Fruit fly (Drosophila melanogaster) whole organism, prepupa: ENCODE data around the gene CG2924.

Source experiments
- CG3919 ChIP-seq: fragments of 200-800 bp; sonication (Bioruptor generic); optimal IDR thresholded peaks from 3 replicates; lab custom pipeline; 2016; ENCODE audit warnings: missing biosample characterization, missing genetic modification characterization
- Sox14 ChIP-seq: fragments of 200-800 bp; sonication (Bioruptor generic); optimal IDR thresholded peaks from 3 replicates; lab custom pipeline; 2016; ENCODE audit warnings: missing biosample characterization, missing genetic modification characterization
- dac ChIP-seq: fragments of 200-800 bp; sonication (Bioruptor generic); optimal IDR thresholded peaks from 2 replicates; lab custom pipeline; 2017; ENCODE audit warnings: missing biosample characterization, mild to moderate bottlenecking, missing genetic modification characterization

DNA sequence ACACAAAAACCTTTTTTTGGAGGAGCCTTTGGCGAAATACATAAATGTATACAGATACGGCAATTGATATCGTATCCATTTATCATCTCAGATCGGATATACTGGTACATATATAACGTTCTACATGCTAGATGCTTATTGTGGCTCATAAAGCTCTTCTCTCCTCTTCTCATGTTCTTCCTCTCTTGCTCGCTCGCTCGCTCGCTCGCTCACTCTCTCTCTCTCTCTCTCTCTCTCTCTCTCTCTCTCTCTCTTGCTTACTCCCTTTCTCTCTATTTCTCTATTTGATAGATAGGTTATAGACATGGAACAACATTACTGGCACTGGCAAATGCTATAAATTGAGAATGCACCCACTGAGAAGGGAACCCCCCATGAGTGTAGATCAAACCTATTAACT, 15.5 kb downstream of the CG2924 start:
- no peak for TF ChIP-seq dac (GFP tag; lab: Kevin White, UChicago)
- no peak for TF ChIP-seq CG3919 (GFP tag; lab: Kevin White, UChicago)
- no peak for TF ChIP-seq Sox14 (GFP tag; lab: Kevin White, UChicago)
